Worm (Caenorhabditis elegans): ENCODE measurements around the gene sma-1.

DNA sequence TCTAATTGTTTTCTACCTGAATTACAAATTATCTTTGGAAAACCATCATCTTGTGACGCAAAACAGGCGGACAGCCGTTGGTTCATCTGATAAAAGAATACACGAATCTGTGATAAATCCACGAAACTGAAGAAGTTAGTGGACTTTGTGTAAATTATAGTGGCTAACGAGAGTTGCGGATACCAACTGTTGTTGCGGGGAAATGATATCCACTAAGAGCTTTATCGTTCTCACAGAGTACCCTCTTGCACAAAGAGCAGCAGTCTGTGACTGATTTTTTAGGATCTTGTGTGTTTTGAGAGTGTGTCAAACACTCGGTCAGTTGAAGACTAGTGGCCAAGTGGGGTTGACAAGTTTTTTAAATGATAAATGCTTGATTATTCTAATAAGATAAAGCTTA is 20.4 kb downstream of the sma-1 start:
- TF ChIP-seq ztf-11 (tag; optimal IDR thresholded peaks at IDR 0.05) (no peak), ces-1 (GFP tag; optimal IDR thresholded peaks at IDR 0.05) (no peak), blmp-1 (tag; optimal IDR thresholded peaks at IDR 0.05) (no peak), elt-1 (tag; optimal IDR thresholded peaks at IDR 0.05; ENCODE audit: borderline replicate concordance, insufficient read depth) (no peak)
